Fruit fly (Drosophila melanogaster) whole organism, embryonic: ENCODE measurements around the gene CG7352.
A peak's percentile ranks its signal among the peaks of the same experiment; 100 is the strongest.

Experiments
- Antp ChIP-seq: fragments of 200-800 bp; sonication (Bioruptor generic); optimal IDR thresholded peaks from 3 replicates; lab custom pipeline; 2016; ENCODE audit warnings: missing biosample characterization, missing genetic modification characterization
- Bgb ChIP-seq: fragments of 200-800 bp; sonication (Bioruptor generic); IDR thresholded peaks from 2 replicates; pipeline ENCODE4 v1.3.6; 2022; ENCODE audit warnings: missing biosample characterization, missing genetic modification characterization; ENCODE audit not compliant: partially characterized antibody
- Bteb2 ChIP-seq: fragments of 200-800 bp; sonication (Bioruptor generic); optimal IDR thresholded peaks from 2 replicates; lab custom pipeline; 2016; ENCODE audit warnings: missing biosample characterization, missing genetic modification characterization
- CG10274 ChIP-seq: fragments of 200-800 bp; sonication (Bioruptor generic); optimal IDR thresholded peaks from 3 replicates; lab custom pipeline; 2017; ENCODE audit warnings: missing biosample characterization, mild to moderate bottlenecking, missing genetic modification characterization
- CG11456 ChIP-seq: fragments of 200-800 bp; sonication (Bioruptor generic); IDR thresholded peaks from 3 replicates; pipeline ENCODE4 v1.3.6; 2022; ENCODE audit warnings: missing biosample characterization, missing genetic modification characterization
- CG12104 ChIP-seq: fragments of 200-800 bp; sonication (Bioruptor generic); optimal IDR thresholded peaks from 3 replicates; lab custom pipeline; 2016; ENCODE audit warnings: missing biosample characterization, missing genetic modification characterization
- CG12236 ChIP-seq: fragments of 200-800 bp; sonication (Bioruptor generic); optimal IDR thresholded peaks from 2 replicates; lab custom pipeline; 2016; ENCODE audit warnings: missing biosample characterization, missing genetic modification characterization
- CG1233 ChIP-seq: fragments of 200-800 bp; sonication (Bioruptor generic); optimal IDR thresholded peaks from 4 replicates; lab custom pipeline; 2018; ENCODE audit warnings: missing biosample characterization, mild to moderate bottlenecking, missing genetic modification characterization
- CG12391 ChIP-seq: fragments of 200-800 bp; sonication (Bioruptor generic); optimal IDR thresholded peaks from 3 replicates; lab custom pipeline; 2018; ENCODE audit warnings: missing biosample characterization, mild to moderate bottlenecking, missing genetic modification characterization, moderate library complexity
- CG13775 ChIP-seq: fragments of 200-800 bp; sonication (Bioruptor generic); optimal IDR thresholded peaks from 3 replicates; lab custom pipeline; 2017; ENCODE audit warnings: missing biosample characterization, mild to moderate bottlenecking, missing genetic modification characterization
- CG13894 ChIP-seq: fragments of 200-800 bp; sonication (Bioruptor generic); optimal IDR thresholded peaks from 3 replicates; lab custom pipeline; 2018; ENCODE audit warnings: missing biosample characterization, mild to moderate bottlenecking, missing genetic modification characterization, moderate library complexity
- CG17912 ChIP-seq: fragments of 200-800 bp; sonication (Bioruptor generic); optimal IDR thresholded peaks from 2 replicates; lab custom pipeline; 2018; ENCODE audit warnings: missing biosample characterization, mild to moderate bottlenecking, missing genetic modification characterization
- CG2120 ChIP-seq: fragments of 200-800 bp; sonication (Bioruptor generic); optimal IDR thresholded peaks from 3 replicates; lab custom pipeline; 2016; ENCODE audit warnings: missing biosample characterization, missing genetic modification characterization
- CG2889 ChIP-seq: fragments of 200-800 bp; sonication (Bioruptor generic); IDR thresholded peaks from 3 replicates; pipeline ENCODE4 v1.3.6; 2022; ENCODE audit warnings: missing biosample characterization, missing genetic modification characterization
- CG34224 ChIP-seq: fragments of 200-800 bp; sonication (Bioruptor generic); IDR thresholded peaks from 3 replicates; pipeline ENCODE4 v1.3.6; 2022; ENCODE audit warnings: missing biosample characterization, missing genetic modification characterization; ENCODE audit not compliant: partially characterized antibody
- CG3847 ChIP-seq: fragments of 200-800 bp; sonication (Bioruptor generic); IDR thresholded peaks from 2 replicates; pipeline ENCODE4 v1.3.6; 2022; ENCODE audit warnings: missing biosample characterization, missing genetic modification characterization
- CG4617 ChIP-seq: fragments of 200-800 bp; sonication (Bioruptor generic); optimal IDR thresholded peaks from 3 replicates; lab custom pipeline; 2016; ENCODE audit warnings: missing biosample characterization, missing genetic modification characterization, borderline replicate concordance
- CG5953 ChIP-seq: fragments of 200-800 bp; sonication (Bioruptor generic); IDR thresholded peaks from 2 replicates; pipeline ENCODE4 v1.3.6; 2022; ENCODE audit warnings: missing biosample characterization, missing genetic modification characterization
- CG7372 ChIP-seq: fragments of 200-800 bp; sonication (Bioruptor generic); IDR thresholded peaks from 2 replicates; pipeline ENCODE4 v1.3.6; 2022; ENCODE audit warnings: missing biosample characterization, missing genetic modification characterization
- CG7928 ChIP-seq: fragments of 200-800 bp; sonication (Bioruptor generic); optimal IDR thresholded peaks from 2 replicates; lab custom pipeline; 2017; ENCODE audit warnings: missing biosample characterization, mild to moderate bottlenecking, missing genetic modification characterization
- CG8281 ChIP-seq: fragments of 200-800 bp; sonication (Bioruptor generic); optimal IDR thresholded peaks from 2 replicates; lab custom pipeline; 2018; ENCODE audit warnings: missing biosample characterization, mild to moderate bottlenecking, missing genetic modification characterization, moderate library complexity
- CG8388 ChIP-seq: fragments of 200-800 bp; sonication (Bioruptor generic); optimal IDR thresholded peaks from 2 replicates; lab custom pipeline; 2019; ENCODE audit warnings: missing biosample characterization, mild to moderate bottlenecking, missing genetic modification characterization, moderate library complexity
- CG8944 ChIP-seq: fragments of 200-800 bp; sonication (Bioruptor generic); optimal IDR thresholded peaks from 3 replicates; lab custom pipeline; 2016; ENCODE audit warnings: missing biosample characterization, missing genetic modification characterization
- CG9727 ChIP-seq: fragments of 200-800 bp; sonication (Bioruptor generic); optimal IDR thresholded peaks from 3 replicates; lab custom pipeline; 2017; ENCODE audit warnings: missing biosample characterization, mild to moderate bottlenecking, missing genetic modification characterization
- E2f1 ChIP-seq: fragments of 200-800 bp; sonication (Bioruptor generic); IDR thresholded peaks from 2 replicates; pipeline ENCODE4 v1.3.6; 2022; ENCODE audit warnings: missing biosample characterization, missing genetic modification characterization
- Ets97D ChIP-seq: fragments of 200-800 bp; sonication (Bioruptor generic); optimal IDR thresholded peaks from 3 replicates; lab custom pipeline; 2016; ENCODE audit warnings: missing biosample characterization, missing genetic modification characterization
- Gsc ChIP-seq: fragments of 200-800 bp; sonication (Bioruptor generic); IDR thresholded peaks from 2 replicates; pipeline ENCODE4 v1.3.6; 2022; ENCODE audit warnings: missing biosample characterization, missing genetic modification characterization
- Gug ChIP-seq: fragments of 200-800 bp; sonication (Bioruptor generic); IDR thresholded peaks from 4 replicates; pipeline ENCODE4 v1.3.6; 2022; ENCODE audit warnings: missing biosample characterization, missing genetic modification characterization
- Hand ChIP-seq: fragments of 200-800 bp; sonication (Bioruptor generic); optimal IDR thresholded peaks from 2 replicates; lab custom pipeline; 2017; ENCODE audit warnings: mild to moderate bottlenecking, missing biosample characterization, missing genetic modification reagents, missing genetic modification characterization
- Hr39 ChIP-seq: fragments of >200 bp; optimal IDR thresholded peaks from 2 replicates; lab custom pipeline; 2017
- Max ChIP-seq: fragments of 200-800 bp; sonication (Bioruptor generic); optimal IDR thresholded peaks from 2 replicates; lab custom pipeline; 2016; ENCODE audit warnings: missing biosample characterization, mild to moderate bottlenecking, missing genetic modification characterization
- Rfx ChIP-seq: fragments of 200-800 bp; sonication (Bioruptor generic); IDR thresholded peaks from 2 replicates; pipeline ENCODE4 v1.3.6; 2022; ENCODE audit warnings: missing biosample characterization, missing genetic modification characterization
- Six4 ChIP-seq: fragments of 200-800 bp; sonication (Bioruptor generic); optimal IDR thresholded peaks from 2 replicates; lab custom pipeline; 2016; ENCODE audit warnings: missing biosample characterization, missing genetic modification characterization
- ap ChIP-seq: fragments of 200-800 bp; sonication (Bioruptor generic); IDR thresholded peaks from 2 replicates; pipeline ENCODE4 v1.3.6; 2022; ENCODE audit warnings: missing biosample characterization, missing genetic modification characterization
- ara ChIP-seq: fragments of 200-800 bp; sonication (Bioruptor generic); IDR thresholded peaks from 2 replicates; pipeline ENCODE4 v1.3.6; 2022; ENCODE audit warnings: missing biosample characterization, missing genetic modification characterization
- crol ChIP-seq: fragments of 200-800 bp; sonication (Bioruptor generic); IDR thresholded peaks from 2 replicates; pipeline ENCODE4 v1.3.6; 2022; ENCODE audit warnings: missing biosample characterization, missing genetic modification characterization
- dm ChIP-seq: fragments of 200-800 bp; sonication (Bioruptor generic); optimal IDR thresholded peaks from 3 replicates; lab custom pipeline; 2016; ENCODE audit warnings: missing biosample characterization, missing genetic modification characterization
- fd3F ChIP-seq: fragments of 200-800 bp; sonication (Bioruptor generic); optimal IDR thresholded peaks from 2 replicates; lab custom pipeline; 2018; ENCODE audit warnings: missing biosample characterization, mild to moderate bottlenecking, missing genetic modification characterization, moderate library complexity
- gcm2 ChIP-seq: fragments of 200-800 bp; sonication (Bioruptor generic); optimal IDR thresholded peaks from 2 replicates; lab custom pipeline; 2016; ENCODE audit warnings: missing biosample characterization, missing genetic modification characterization
- h ChIP-seq: fragments of >200 bp; optimal IDR thresholded peaks from 2 replicates; lab custom pipeline; 2017
- ind ChIP-seq: fragments of 200-800 bp; sonication (Bioruptor generic); optimal IDR thresholded peaks from 3 replicates; lab custom pipeline; 2016; ENCODE audit warnings: missing biosample characterization, missing genetic modification characterization
- otp ChIP-seq: fragments of 200-800 bp; sonication (Bioruptor generic); IDR thresholded peaks from 3 replicates; pipeline ENCODE4, ENCODE4 v1.3.6; 2022; ENCODE audit warnings: missing biosample characterization, missing genetic modification characterization
- p53 ChIP-seq: fragments of 200-800 bp; sonication (Bioruptor generic); optimal IDR thresholded peaks from 2 replicates; lab custom pipeline; 2016; ENCODE audit warnings: missing biosample characterization, missing genetic modification characterization
- pan ChIP-seq, 4 experiments: fragments of >200 bp in 3 of 4; fragments of 200-800 bp in 1 of 4; sonication (Bioruptor generic) in 1 of 4; optimal IDR thresholded peaks in 3 of 4; IDR thresholded peaks in 1 of 4; 2 replicates each; pipeline versions ENCODE4 v1.3.6 to Lab custom; 2017 to 2022; ENCODE audit warnings: missing biosample characterization in 2 of 4, missing genetic modification characterization in 2 of 4, mixed read lengths in 1 of 4
- peb ChIP-seq: fragments of 200-800 bp; sonication (Bioruptor generic); IDR thresholded peaks from 2 replicates; pipeline ENCODE4 v1.3.6; 2022; ENCODE audit warnings: missing biosample characterization, missing genetic modification characterization
- seq ChIP-seq: fragments of 200-800 bp; sonication (Bioruptor generic); IDR thresholded peaks from 2 replicates; pipeline ENCODE4 v1.3.6; 2022; ENCODE audit warnings: missing biosample characterization, missing genetic modification characterization
- sim ChIP-seq: fragments of 200-800 bp; sonication (Bioruptor generic); IDR thresholded peaks from 2 replicates; pipeline ENCODE4 v1.3.6; 2022; ENCODE audit warnings: missing biosample characterization, missing genetic modification characterization
- sqz ChIP-seq: fragments of 200-800 bp; sonication (Bioruptor generic); optimal IDR thresholded peaks from 3 replicates; lab custom pipeline; 2018; ENCODE audit warnings: missing biosample characterization, mild to moderate bottlenecking, missing genetic modification characterization
- tup ChIP-seq: fragments of 200-800 bp; sonication (Bioruptor generic); optimal IDR thresholded peaks from 2 replicates; lab custom pipeline; 2016; ENCODE audit warnings: missing biosample characterization, mild to moderate bottlenecking, missing genetic modification characterization, moderate library complexity
- usp ChIP-seq: fragments of >200 bp; optimal IDR thresholded peaks from 2 replicates; lab custom pipeline; 2017; ENCODE audit warnings: missing biosample characterization, missing genetic modification characterization

The CG7352 gene

DNA sequence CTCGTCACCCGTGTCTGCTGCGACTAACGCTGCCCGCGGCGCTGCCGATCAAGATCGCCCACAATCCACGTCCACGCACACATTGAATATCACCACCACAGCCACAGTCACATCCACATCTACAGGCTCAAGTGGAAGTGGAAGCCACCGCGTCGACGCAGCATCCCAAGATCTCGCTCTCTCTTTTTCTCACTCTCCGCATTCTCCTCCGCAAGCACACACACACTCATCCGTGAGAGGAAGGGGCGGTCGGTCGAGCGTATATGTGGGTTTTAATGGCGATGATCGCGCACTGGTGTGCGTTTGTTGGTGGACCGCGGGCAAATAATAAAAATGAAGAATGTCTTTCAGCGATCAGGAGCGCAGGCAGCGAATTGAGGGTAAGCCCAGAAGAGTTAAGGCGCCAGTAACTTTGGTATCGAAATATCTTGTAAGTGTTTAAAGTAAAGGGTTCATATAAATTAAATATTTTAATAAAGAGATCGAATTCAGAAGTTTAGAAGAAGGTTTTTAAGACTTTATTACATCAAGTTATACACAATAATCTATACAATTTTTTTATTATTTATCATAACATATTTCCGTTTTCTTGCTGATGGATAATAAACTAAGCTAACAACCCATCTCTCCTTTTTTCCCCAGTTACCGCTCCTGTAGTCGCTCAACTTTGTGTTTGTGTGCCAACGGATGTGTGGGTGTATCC is 13.5 kb upstream of the CG7352 start, which contains the start of gene Poxm (continued):
- TF ChIP-seq Hand (GFP tag; lab: Kevin White, UChicago) (no peak), peb (GFP tag; lab: Robert Waterston, UW) (peak; percentile 73), usp (GFP tag; lab: Kevin White, UChicago) (no peak), sqz (GFP tag; lab: Kevin White, UChicago) (peak; percentile 90), Rfx (GFP tag; lab: Robert Waterston, UW) (peak; percentile 86), Gug (GFP tag; lab: Robert Waterston, UW) (peak; percentile 94), CG8944 (GFP tag; lab: Kevin White, UChicago) (peak; percentile 40), pan (optimal IDR thresholded peaks at IDR 0.05; lab: Kevin White, UChicago) (no peak), pan (GFP tag; optimal IDR thresholded peaks at IDR 0.05 in 1 of 2, IDR thresholded peaks at IDR 0.05 in 1 of 2) (peak in 1 of 2 experiments; percentile 82), ind (peak; percentile 86), dm (GFP tag; lab: Kevin White, UChicago) (peak; percentile 57), CG13775 (GFP tag; lab: Kevin White, UChicago) (peak; percentile 87), CG2889 (GFP tag; lab: Robert Waterston, UW) (0 out of 3 replicates have a peak, but pooled peaks have one; percentile 51), h (lab: Kevin White, UChicago) (no peak), CG7928 (GFP tag; lab: Kevin White, UChicago) (peak; percentile 23), Six4 (GFP tag; lab: Kevin White, UChicago) (peak; percentile 88), CG9727 (GFP tag; lab: Kevin White, UChicago) (peak; percentile 96), fd3F (GFP tag; lab: Kevin White, UChicago) (peak; percentile 75), CG11456 (peak; percentile 86), CG12104 (peak; percentile 87), seq (GFP tag; lab: Robert Waterston, UW) (peak; percentile 78), CG3847 (GFP tag; lab: Robert Waterston, UW) (peak; percentile 84), gcm2 (peak; percentile 61), CG7372 (GFP tag; lab: Robert Waterston, UW) (peak; percentile 89), CG5953 (GFP tag; lab: Robert Waterston, UW) (0 out of 2 replicates have a peak, but pooled peaks have one; percentile 42), CG12391 (peak; percentile 92), crol (0 out of 2 replicates have a peak, but pooled peaks have one; percentile 26), Ets97D (GFP tag; lab: Kevin White, UChicago) (peak; percentile 33), Gsc (GFP tag; lab: Robert Waterston, UW) (peak; percentile 86), CG8388 (GFP tag; lab: Kevin White, UChicago) (peak; percentile 88), Hr39 (lab: Kevin White, UChicago) (no peak), Antp (GFP tag; lab: Kevin White, UChicago) (peak; percentile 51), ara (GFP tag; lab: Robert Waterston, UW) (peak; percentile 84), sim (GFP tag; lab: Robert Waterston, UW) (peak; percentile 58; the same call in 1 of the 2 replicates), p53 (GFP tag; lab: Kevin White, UChicago) (no peak), otp (no peak), Bgb (GFP tag; lab: Robert Waterston, UW) (no peak), CG17912 (GFP tag; lab: Kevin White, UChicago) (no peak), Max (GFP tag; lab: Kevin White, UChicago) (peak; percentile 78), CG1233 (GFP tag; lab: Kevin White, UChicago) (peak; percentile 89), CG8281 (tag; lab: Kevin White, UChicago) (peak; percentile 75), CG34224 (0 out of 3 replicates have a peak, but pooled peaks have one; percentile 27), E2f1 (GFP tag; lab: Robert Waterston, UW) (peak; percentile 91), CG13894 (no peak), CG2120 (GFP tag; lab: Kevin White, UChicago) (peak; percentile 71), ap (peak; percentile 79), CG10274 (GFP tag; lab: Kevin White, UChicago) (peak; percentile 69), Bteb2 (GFP tag; lab: Kevin White, UChicago) (peak; percentile 19), CG4617 (GFP tag; lab: Kevin White, UChicago) (peak; percentile 63), CG12236 (GFP tag; lab: Kevin White, UChicago) (no peak), tup (GFP tag; lab: Kevin White, UChicago) (peak; percentile 60)
